Worm (Caenorhabditis elegans) whole organism, early embryonic: ENCODE data around the gene srbc-63.

ENCODE experiments used
- B0310.2 ChIP-seq: sonication (generic microtip); optimal IDR thresholded peaks from 2 replicates; lab custom pipeline; 2016; ENCODE audit warnings: mild to moderate bottlenecking, missing genetic modification characterization, missing compliant biosample characterization
- F13C5.2 ChIP-seq: sonication (generic microtip); optimal IDR thresholded peaks from 2 replicates; lab custom pipeline; 2017; ENCODE audit warnings: mild to moderate bottlenecking, missing genetic modification characterization, inconsistent platforms, missing compliant biosample characterization
- aly-1 ChIP-seq: sonication (generic microtip); optimal IDR thresholded peaks from 2 replicates; lab custom pipeline; 2016; ENCODE audit warnings: missing genetic modification characterization, missing compliant biosample characterization
- ama-1 ChIP-seq: fragments of 150-350 bp; optimal IDR thresholded peaks from 2 replicates; lab custom pipeline; 2014
- ceh-13 ChIP-seq: fragments of 200-800 bp; sonication (Bioruptor generic); optimal IDR thresholded peaks from 2 replicates; lab custom pipeline; 2018; ENCODE audit warnings: mild to moderate bottlenecking, missing genetic modification characterization, missing compliant biosample characterization
- ceh-36 ChIP-seq: sonication (generic microtip); optimal IDR thresholded peaks from 2 replicates; lab custom pipeline; 2016; ENCODE audit warnings: missing genetic modification characterization, inconsistent platforms, missing compliant biosample characterization
- ets-7 ChIP-seq: sonication (generic microtip); optimal IDR thresholded peaks from 2 replicates; lab custom pipeline; 2016; ENCODE audit warnings: missing genotype, missing genetic modification characterization, missing compliant biosample characterization
- flt-1 ChIP-seq: fragments of 200-800 bp; sonication (Bioruptor generic); IDR thresholded peaks from 2 replicates; pipeline ENCODE4 v1.3.6; 2022; ENCODE audit warnings: missing genetic modification characterization, missing compliant biosample characterization
- hmbx-1 ChIP-seq: sonication (generic microtip); optimal IDR thresholded peaks from 2 replicates; lab custom pipeline; 2016; ENCODE audit warnings: mild to moderate bottlenecking, missing genetic modification characterization, missing compliant biosample characterization
- hmg-4 ChIP-seq: fragments of 200-800 bp; sonication (Bioruptor generic); optimal IDR thresholded peaks from 2 replicates; lab custom pipeline; 2018; ENCODE audit warnings: mild to moderate bottlenecking, missing genetic modification characterization, missing compliant biosample characterization
- hnd-1 ChIP-seq: sonication (generic microtip); optimal IDR thresholded peaks from 2 replicates; lab custom pipeline; 2016; ENCODE audit warnings: missing genetic modification characterization, missing compliant biosample characterization
- pes-1 ChIP-seq: fragments of 200-800 bp; sonication (Bioruptor generic); IDR thresholded peaks from 2 replicates; pipeline ENCODE4 v1.3.6; 2022; ENCODE audit warnings: missing genetic modification reagents, missing genetic modification characterization, missing compliant biosample characterization
- scrt-1 ChIP-seq: fragments of 200-800 bp; sonication (Bioruptor generic); IDR thresholded peaks from 2 replicates; pipeline ENCODE4 v1.3.6; 2022; ENCODE audit warnings: missing genetic modification characterization, missing compliant biosample characterization
- sea-1 ChIP-seq: fragments of 200-800 bp; sonication (Bioruptor generic); conservative IDR thresholded peaks from 2 replicates; pipeline ENCODE4 v1.3.6; 2022; ENCODE audit warnings: missing genetic modification characterization, missing compliant biosample characterization
- tbx-11 ChIP-seq: fragments of 200-800 bp; sonication (Bioruptor generic); IDR thresholded peaks from 2 replicates; pipeline ENCODE4 v1.3.6; 2022; ENCODE audit warnings: missing genetic modification characterization, missing compliant biosample characterization
- tbx-37 ChIP-seq: fragments of 200-800 bp; sonication (Bioruptor generic); conservative IDR thresholded peaks from 2 replicates; pipeline ENCODE4 v1.3.6; 2022; ENCODE audit warnings: missing genetic modification reagents, missing genetic modification characterization, missing compliant biosample characterization
- tra-4 ChIP-seq: sonication (generic microtip); optimal IDR thresholded peaks from 2 replicates; lab custom pipeline; 2017; ENCODE audit warnings: missing genetic modification characterization, missing compliant biosample characterization

The srbc-63 gene

ce11 chrV:15412625-15413024, at the start of gene srbc-63:
srbc-63 (minus strand) TSS chrV:15412725.
- no peak for TF ChIP-seq ceh-36 (tag; lab: Kevin White, UChicago)
- TF ChIP-seq ets-7 (tag; lab: Kevin White, UChicago): no peak
- TF ChIP-seq aly-1 (tag; lab: Kevin White, UChicago): no peak
- TF ChIP-seq tbx-37 (GFP tag; lab: Robert Waterston, UW): no peak
- no peak for TF ChIP-seq ceh-13 (GFP tag; lab: Kevin White, UChicago)
- TF ChIP-seq hmg-4 (GFP tag; lab: Kevin White, UChicago): no peak
- TF ChIP-seq scrt-1 (GFP tag; lab: Robert Waterston, UW): no peak
- no peak for TF ChIP-seq pes-1
- TF ChIP-seq hmbx-1: no peak

ce11 chrV:15459088-15459487, 46.6 kb upstream of the srbc-63 start, which contains the start of gene str-71:
str-71 (minus strand) TSS chrV:15459188.
- TF ChIP-seq scrt-1 (GFP tag; lab: Robert Waterston, UW) (no peak), hmbx-1 (no peak), tbx-11 (no peak), hnd-1 (tag; lab: Kevin White, UChicago) (no peak), tra-4 (tag; lab: Kevin White, UChicago) (no peak), hmg-4 (GFP tag; lab: Kevin White, UChicago) (no peak), tbx-37 (GFP tag; lab: Robert Waterston, UW) (no peak), aly-1 (tag; lab: Kevin White, UChicago) (no peak), pes-1 (no peak), ceh-13 (GFP tag; lab: Kevin White, UChicago) (no peak), ceh-36 (tag; lab: Kevin White, UChicago) (no peak), B0310.2 (tag; lab: Kevin White, UChicago) (no peak), flt-1 (GFP tag; lab: Robert Waterston, UW) (no peak), sea-1 (no peak), ets-7 (tag; lab: Kevin White, UChicago) (no peak), F13C5.2 (tag; lab: Kevin White, UChicago) (no peak), ama-1 (no peak)

- TF ChIP-seq tra-4 (tag; lab: Kevin White, UChicago) (no peak), pes-1 (no peak), ceh-13 (GFP tag; lab: Kevin White, UChicago) (no peak), tbx-37 (GFP tag; lab: Robert Waterston, UW) (no peak), scrt-1 (GFP tag; lab: Robert Waterston, UW) (no peak), F13C5.2 (tag; lab: Kevin White, UChicago) (no peak), hnd-1 (tag; lab: Kevin White, UChicago) (no peak), aly-1 (tag; lab: Kevin White, UChicago) (no peak), hmg-4 (GFP tag; lab: Kevin White, UChicago) (no peak), flt-1 (GFP tag; lab: Robert Waterston, UW) (no peak), ceh-36 (tag; lab: Kevin White, UChicago) (no peak)
Measured at ce11 chrV:15454322-15454721, 41.8 kb upstream of the srbc-63 start.

- no peak for TF ChIP-seq tbx-37 (GFP tag; lab: Robert Waterston, UW)
- TF ChIP-seq aly-1 (tag; lab: Kevin White, UChicago): no peak
- no peak for TF ChIP-seq tra-4 (tag; lab: Kevin White, UChicago)
- TF ChIP-seq F13C5.2 (tag; lab: Kevin White, UChicago): no peak
- no peak for TF ChIP-seq B0310.2 (tag; lab: Kevin White, UChicago)
- TF ChIP-seq flt-1 (GFP tag; lab: Robert Waterston, UW): no peak
- no peak for TF ChIP-seq hnd-1 (tag; lab: Kevin White, UChicago)
- no peak for TF ChIP-seq sea-1
- no peak for TF ChIP-seq ceh-13 (GFP tag; lab: Kevin White, UChicago)
- no peak for TF ChIP-seq scrt-1 (GFP tag; lab: Robert Waterston, UW)
- TF ChIP-seq ceh-36 (tag; lab: Kevin White, UChicago): no peak
- no peak for TF ChIP-seq hmg-4 (GFP tag; lab: Kevin White, UChicago)
- TF ChIP-seq ama-1: no peak
- TF ChIP-seq pes-1: no peak
- TF ChIP-seq tbx-11: no peak
- no peak for TF ChIP-seq hmbx-1
- TF ChIP-seq ets-7 (tag; lab: Kevin White, UChicago): no peak
Measured at ce11 chrV:15451421-15451820, 38.9 kb upstream of the srbc-63 start, which contains the start of gene srw-33. srw-33 (minus strand) TSS chrV:15451521.

- TF ChIP-seq scrt-1 (GFP tag; lab: Robert Waterston, UW): no peak
- no peak for TF ChIP-seq flt-1 (GFP tag; lab: Robert Waterston, UW)
- no peak for TF ChIP-seq tra-4 (tag; lab: Kevin White, UChicago)
- no peak for TF ChIP-seq ama-1
- TF ChIP-seq ceh-36 (tag; lab: Kevin White, UChicago): no peak
- no peak for TF ChIP-seq hmbx-1
- TF ChIP-seq hmg-4 (GFP tag; lab: Kevin White, UChicago): no peak
- no peak for TF ChIP-seq sea-1
- TF ChIP-seq hnd-1 (tag; lab: Kevin White, UChicago): no peak
- TF ChIP-seq pes-1: no peak
- no peak for TF ChIP-seq ceh-13 (GFP tag; lab: Kevin White, UChicago)
- no peak for TF ChIP-seq F13C5.2 (tag; lab: Kevin White, UChicago)
- TF ChIP-seq aly-1 (tag; lab: Kevin White, UChicago): no peak
- no peak for TF ChIP-seq ets-7 (tag; lab: Kevin White, UChicago)
- no peak for TF ChIP-seq tbx-11
- TF ChIP-seq B0310.2 (tag; lab: Kevin White, UChicago): no peak
- no peak for TF ChIP-seq tbx-37 (GFP tag; lab: Robert Waterston, UW)
Measured at ce11 chrV:15448865-15449264, 36.3 kb upstream of the srbc-63 start, which contains the start of gene T26H5.14. T26H5.14 (plus strand) TSS chrV:15449165.

- TF ChIP-seq ets-7 (tag; lab: Kevin White, UChicago) (no peak), flt-1 (GFP tag; lab: Robert Waterston, UW) (no peak), hnd-1 (tag; lab: Kevin White, UChicago) (no peak), tbx-11 (no peak), scrt-1 (GFP tag; lab: Robert Waterston, UW) (no peak), F13C5.2 (tag; lab: Kevin White, UChicago) (no peak), ceh-13 (GFP tag; lab: Kevin White, UChicago) (no peak), aly-1 (tag; lab: Kevin White, UChicago) (no peak), ceh-36 (tag; lab: Kevin White, UChicago) (no peak), ama-1 (no peak), sea-1 (no peak), tra-4 (tag; lab: Kevin White, UChicago) (no peak)
Measured at ce11 chrV:15448408-15448807, 35.9 kb upstream of the srbc-63 start, which contains the start of gene T26H5.4. T26H5.4 (minus strand) TSS chrV:15448701.
